Worm (Caenorhabditis elegans): ENCODE data around the gene nhr-170.
"Not testable (repeated sequence)": the region's sequence is repeated elsewhere in the genome, so short reads cannot be mapped to it uniquely, and the experiment has no call there.

ce11 chrV:18762044-18762443, 38.6 kb downstream of the nhr-170 start, which contains the start of gene F11D11.22:
- TF ChIP-seq pat-9 (tag; optimal IDR thresholded peaks at IDR 0.05); pax-1 (tag; optimal IDR thresholded peaks at IDR 0.05); ama-1 (optimal IDR thresholded peaks at IDR 0.05); ceh-34 (tag; optimal IDR thresholded peaks at IDR 0.05); T23F11.4 (GFP tag; optimal IDR thresholded peaks at IDR 0.05); hlh-8 (tag; optimal IDR thresholded peaks at IDR 0.05): not testable (repeated sequence)
